Worm (Caenorhabditis elegans): Measurements from ENCODE around the gene mut-7.
A peak's percentile ranks its signal among the peaks of the same experiment; 100 is the strongest.

mut-7 gene

ce11 chrIII:9559381-9559881, 17.3 kb upstream of the mut-7 start, which contains the start of gene C48B4.7:
TSS of gene C48B4.7 (minus strand) at chrIII:9559431.
- TF ChIP-seq ceh-19 (GFP tag; optimal IDR thresholded peaks at IDR 0.05): no peak
- TF ChIP-seq ref-2 (tag; optimal IDR thresholded peaks at IDR 0.05): no peak
- TF ChIP-seq hlh-30 (tag; optimal IDR thresholded peaks at IDR 0.05; ENCODE audit: insufficient read depth): no peak
- no peak for TF ChIP-seq mec-3 (tag; optimal IDR thresholded peaks at IDR 0.05; ENCODE audit: borderline replicate concordance)
- no peak for TF ChIP-seq pat-9 (tag; optimal IDR thresholded peaks at IDR 0.05)
- no peak for TF ChIP-seq unc-86 (tag; optimal IDR thresholded peaks at IDR 0.05)
- no peak for TF ChIP-seq zip-5 (tag; optimal IDR thresholded peaks at IDR 0.05)
- TF ChIP-seq hlh-6 (tag; optimal IDR thresholded peaks at IDR 0.05): no peak
- TF ChIP-seq hlh-13 (GFP tag; optimal IDR thresholded peaks at IDR 0.05): no peak
- TF ChIP-seq ets-4 (tag; optimal IDR thresholded peaks at IDR 0.05): no peak
- no peak for TF ChIP-seq ztf-16 (tag; optimal IDR thresholded peaks at IDR 0.05)
- no peak for TF ChIP-seq hlh-8 (tag; optimal IDR thresholded peaks at IDR 0.05)
- no peak for TF ChIP-seq hlh-15 (tag; optimal IDR thresholded peaks at IDR 0.05)

DNA sequence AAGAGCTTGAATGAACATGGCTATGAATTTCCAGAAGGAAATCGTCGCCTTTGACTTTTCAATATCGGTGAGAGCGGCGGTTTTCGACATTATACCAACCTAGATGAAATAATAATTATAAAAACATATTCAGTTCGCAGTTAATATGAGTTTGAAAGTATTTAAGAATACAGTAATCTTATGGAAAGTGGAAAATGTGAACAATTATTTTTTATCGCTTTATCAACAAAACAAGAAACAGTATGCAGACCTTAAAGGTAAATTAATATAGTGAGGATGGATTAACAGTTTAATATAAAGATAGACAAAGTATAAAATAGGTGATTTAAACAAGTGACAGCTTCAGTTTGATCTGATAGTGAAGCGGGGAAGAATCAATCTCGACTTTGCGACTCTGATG, 16.3 kb upstream of the mut-7 start, which contains the start of gene C48B4.6:
TSS of gene C48B4.6 (minus strand) at position 101 of the 400 bp plus-strand sequence.
- TF ChIP-seq ttx-3 (tag; optimal IDR thresholded peaks at IDR 0.05) (no peak), tbx-2 (tag; optimal IDR thresholded peaks at IDR 0.05) (no peak), T23F11.4 (GFP tag; optimal IDR thresholded peaks at IDR 0.05) (no peak), nhr-11 (tag; optimal IDR thresholded peaks at IDR 0.05) (no peak), ets-4 (tag; optimal IDR thresholded peaks at IDR 0.05) (no peak), pros-1 (tag; optimal IDR thresholded peaks at IDR 0.05) (no peak), rnt-1 (tag; optimal IDR thresholded peaks at IDR 0.05) (no peak), sox-2 (GFP tag; IDR thresholded peaks at IDR 0.05) (no peak), lin-11 (tag; optimal IDR thresholded peaks at IDR 0.05) (no peak)

DNA sequence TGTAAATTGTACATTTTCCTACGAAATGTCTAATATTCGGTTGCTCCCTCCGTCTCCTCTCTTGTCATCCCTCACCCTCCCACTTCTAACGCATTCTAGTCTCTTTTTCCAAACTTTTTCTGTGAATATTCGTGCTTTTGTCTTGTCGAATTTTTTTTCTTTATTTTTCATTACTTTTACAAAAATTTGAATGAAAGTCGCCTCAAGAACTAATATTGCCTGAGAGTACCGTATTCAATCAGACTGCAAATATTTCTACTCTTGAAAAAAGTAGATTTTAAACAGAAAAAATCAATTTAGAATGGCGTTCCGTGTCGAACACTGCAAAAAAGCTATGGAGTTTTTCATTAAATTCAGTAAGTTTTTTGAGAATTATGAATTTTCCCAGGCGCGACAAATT, 14.1 kb upstream of the mut-7 start, which contains the start of gene ZK1098.11:
TSS of gene ZK1098.11 (plus strand) at position 301 of the 400 bp plus-strand sequence.
- TF ChIP-seq hlh-15 (tag; optimal IDR thresholded peaks at IDR 0.05) (no peak), ceh-34 (tag; optimal IDR thresholded peaks at IDR 0.05) (no peak), C38D4.7 (GFP tag; optimal IDR thresholded peaks at IDR 0.05) (no peak), hlh-30 (tag; optimal IDR thresholded peaks at IDR 0.05; ENCODE audit: insufficient read depth) (no peak), pat-9 (tag; optimal IDR thresholded peaks at IDR 0.05) (no peak), ceh-22 (tag; optimal IDR thresholded peaks at IDR 0.05) (no peak), pag-3 (tag; optimal IDR thresholded peaks at IDR 0.05; ENCODE audit: borderline replicate concordance) (no peak), unc-3 (GFP tag; conservative IDR thresholded peaks at IDR 0.05) (no peak), unc-3 (tag; optimal IDR thresholded peaks at IDR 0.05) (no peak), pax-1 (tag; optimal IDR thresholded peaks at IDR 0.05) (no peak), unc-86 (tag; optimal IDR thresholded peaks at IDR 0.05) (no peak), fkh-6 (tag; optimal IDR thresholded peaks at IDR 0.05) (no peak), unc-42 (tag; optimal IDR thresholded peaks at IDR 0.05) (no peak), ref-2 (tag; optimal IDR thresholded peaks at IDR 0.05) (no peak), ceh-24 (tag; optimal IDR thresholded peaks at IDR 0.05) (no peak), nfya-1 (tag; optimal IDR thresholded peaks at IDR 0.05) (no peak), ztf-16 (tag; optimal IDR thresholded peaks at IDR 0.05) (no peak)

- TF ChIP-seq nfya-1 (tag; optimal IDR thresholded peaks at IDR 0.05): peak; percentile 95
- TF ChIP-seq fax-1 (tag; optimal IDR thresholded peaks at IDR 0.05): no peak
- peak; percentile 70 for TF ChIP-seq ceh-34 (tag; optimal IDR thresholded peaks at IDR 0.05)
- peak; percentile 1 for TF ChIP-seq ama-1 (optimal IDR thresholded peaks at IDR 0.05)
- TF ChIP-seq hlh-8 (tag; optimal IDR thresholded peaks at IDR 0.05): peak; percentile 55
- TF ChIP-seq ceh-18 (tag; optimal IDR thresholded peaks at IDR 0.05): peak; percentile 58
- TF ChIP-seq ceh-48 (tag; optimal IDR thresholded peaks at IDR 0.05): peak; percentile 99
- peak; percentile 25 for TF ChIP-seq ref-2 (tag; optimal IDR thresholded peaks at IDR 0.05)
- TF ChIP-seq ceh-24 (tag; optimal IDR thresholded peaks at IDR 0.05): no peak
- peak; percentile 47 for TF ChIP-seq elt-2 (tag; optimal IDR thresholded peaks at IDR 0.05)
- no peak for TF ChIP-seq sox-2 (GFP tag; IDR thresholded peaks at IDR 0.05)
- peak; percentile 84 for TF ChIP-seq ceh-31 (tag; optimal IDR thresholded peaks at IDR 0.05)
- peak; percentile 74 for TF ChIP-seq tbx-2 (tag; optimal IDR thresholded peaks at IDR 0.05)
- TF ChIP-seq ttx-3 (tag; optimal IDR thresholded peaks at IDR 0.05): no peak
- TF ChIP-seq ets-4 (tag; optimal IDR thresholded peaks at IDR 0.05): peak; percentile 40
- TF ChIP-seq unc-42 (tag; optimal IDR thresholded peaks at IDR 0.05): peak; percentile 36
- TF ChIP-seq pha-4 (tag; optimal IDR thresholded peaks at IDR 0.05): peak; percentile 78
- no peak for TF ChIP-seq syd-9 (tag; optimal IDR thresholded peaks at IDR 0.05)
- TF ChIP-seq ztf-16 (tag; optimal IDR thresholded peaks at IDR 0.05): peak; percentile 56
- TF ChIP-seq pag-3 (tag; optimal IDR thresholded peaks at IDR 0.05; ENCODE audit: borderline replicate concordance): no peak
- peak; percentile 36 for TF ChIP-seq rnt-1 (tag; optimal IDR thresholded peaks at IDR 0.05)
- peak; percentile 90 for TF ChIP-seq unc-55 (GFP tag; optimal IDR thresholded peaks at IDR 0.05)
- TF ChIP-seq pros-1 (tag; optimal IDR thresholded peaks at IDR 0.05): no peak
- no peak for TF ChIP-seq ceh-22 (tag; optimal IDR thresholded peaks at IDR 0.05)
- peak; percentile 0 for TF ChIP-seq unc-86 (tag; optimal IDR thresholded peaks at IDR 0.05)
- TF ChIP-seq hlh-30 (tag; optimal IDR thresholded peaks at IDR 0.05; ENCODE audit: insufficient read depth): peak; percentile 93
These were observed 4.0 kb upstream of the mut-7 start, which contains the start of gene unc-16 for ce11 chrIII:9546016-9546659. TSS of gene unc-16 (plus strand) at chrIII:9546258.
